Worm (Caenorhabditis elegans): ENCODE data around the gene F58H1.6.

- no peak for TF ChIP-seq unc-62 (GFP tag; optimal IDR thresholded peaks at IDR 0.05)
- no peak for TF ChIP-seq snpc-4 (tag; optimal IDR thresholded peaks at IDR 0.05)
- no peak for TF ChIP-seq sptf-1 (tag; optimal IDR thresholded peaks at IDR 0.05)
- no peak for TF ChIP-seq lin-15B (tag; optimal IDR thresholded peaks at IDR 0.05)
- no peak for TF ChIP-seq aly-2 (tag; optimal IDR thresholded peaks at IDR 0.05)
- no peak for TF ChIP-seq nhr-85 (tag)
- no peak for TF ChIP-seq jun-1 (tag; optimal IDR thresholded peaks at IDR 0.05)
- no peak for TF ChIP-seq fos-1 (tag; optimal IDR thresholded peaks at IDR 0.05)
- no peak for TF ChIP-seq swsn-7 (tag; optimal IDR thresholded peaks at IDR 0.05)
- TF ChIP-seq skn-1 (tag; optimal IDR thresholded peaks at IDR 0.05): no peak
Observed at ce11 chrV:11990511-11991127, 48.2 kb downstream of the F58H1.6 start.
